Fruit fly (Drosophila melanogaster) whole organism, embryonic: ENCODE data around the gene CG6830.
A peak's percentile ranks its signal among the peaks of the same experiment; 100 is the strongest.

Experiments
- Awh ChIP-seq: fragments of 200-800 bp; sonication (Bioruptor generic); IDR thresholded peaks from 2 replicates; pipeline ENCODE4, ENCODE4 v1.3.6; 2022; ENCODE audit warnings: missing biosample characterization, missing genetic modification characterization
- B-H2 ChIP-seq: fragments of 200-800 bp; sonication (Bioruptor generic); optimal IDR thresholded peaks from 2 replicates; lab custom pipeline; 2018; ENCODE audit warnings: missing biosample characterization, mild to moderate bottlenecking, missing genetic modification characterization
- BtbVII ChIP-seq: fragments of 200-800 bp; sonication (Bioruptor generic); optimal IDR thresholded peaks from 3 replicates; lab custom pipeline; 2017; ENCODE audit warnings: missing biosample characterization, mild to moderate bottlenecking, missing genetic modification characterization
- CG10654 ChIP-seq: fragments of 200-800 bp; sonication (Bioruptor generic); optimal IDR thresholded peaks from 2 replicates; lab custom pipeline; 2016; ENCODE audit warnings: missing biosample characterization, missing genetic modification characterization
- CG11456 ChIP-seq: fragments of 200-800 bp; sonication (Bioruptor generic); IDR thresholded peaks from 3 replicates; pipeline ENCODE4 v1.3.6; 2022; ENCODE audit warnings: missing biosample characterization, missing genetic modification characterization
- CG11723 ChIP-seq: fragments of 200-800 bp; sonication (Bioruptor generic); optimal IDR thresholded peaks from 2 replicates; lab custom pipeline; 2017; ENCODE audit warnings: missing biosample characterization, mild to moderate bottlenecking, missing genetic modification characterization
- CG12071 ChIP-seq: fragments of 200-800 bp; sonication (Bioruptor generic); optimal IDR thresholded peaks from 3 replicates; lab custom pipeline; 2018; ENCODE audit warnings: missing biosample characterization, mild to moderate bottlenecking, missing genetic modification characterization
- CG12236 ChIP-seq: fragments of 200-800 bp; sonication (Bioruptor generic); optimal IDR thresholded peaks from 2 replicates; lab custom pipeline; 2016; ENCODE audit warnings: missing biosample characterization, missing genetic modification characterization
- CG12659 ChIP-seq: fragments of 200-800 bp; sonication (Bioruptor generic); optimal IDR thresholded peaks from 3 replicates; lab custom pipeline; 2017; ENCODE audit warnings: mild to moderate bottlenecking, missing biosample characterization, missing genetic modification reagents, missing genetic modification characterization
- CG12744 ChIP-seq: fragments of 200-800 bp; sonication (Bioruptor generic); optimal IDR thresholded peaks from 2 replicates; lab custom pipeline; 2016; ENCODE audit warnings: missing biosample characterization, missing genetic modification characterization
- CG13775 ChIP-seq: fragments of 200-800 bp; sonication (Bioruptor generic); optimal IDR thresholded peaks from 3 replicates; lab custom pipeline; 2017; ENCODE audit warnings: missing biosample characterization, mild to moderate bottlenecking, missing genetic modification characterization
- CG15601 ChIP-seq: fragments of 200-800 bp; sonication (Bioruptor generic); optimal IDR thresholded peaks from 3 replicates; lab custom pipeline; 2019; ENCODE audit warnings: missing biosample characterization, mild to moderate bottlenecking, missing genetic modification characterization, moderate library complexity
- CG1603 ChIP-seq: fragments of 200-800 bp; sonication (Bioruptor generic); optimal IDR thresholded peaks from 2 replicates; lab custom pipeline; 2019; ENCODE audit warnings: missing biosample characterization, mild to moderate bottlenecking, missing genetic modification characterization, moderate library complexity
- CG16863 ChIP-seq: fragments of 200-800 bp; sonication (Bioruptor generic); optimal IDR thresholded peaks from 3 replicates; lab custom pipeline; 2016; ENCODE audit warnings: missing biosample characterization, missing genetic modification characterization
- CG17568 ChIP-seq: fragments of 200-800 bp; sonication (Bioruptor generic); optimal IDR thresholded peaks from 2 replicates; lab custom pipeline; 2018; ENCODE audit warnings: missing biosample characterization, mild to moderate bottlenecking, missing genetic modification characterization, moderate library complexity
- CG3407 ChIP-seq: fragments of 200-800 bp; sonication (Bioruptor generic); optimal IDR thresholded peaks from 2 replicates; lab custom pipeline; 2018; ENCODE audit warnings: missing biosample characterization, mild to moderate bottlenecking, missing genetic modification characterization
- CG4424 ChIP-seq: fragments of 200-800 bp; sonication (Bioruptor generic); optimal IDR thresholded peaks from 3 replicates; lab custom pipeline; 2016; ENCODE audit warnings: missing biosample characterization, missing genetic modification characterization
- CG4730 ChIP-seq: fragments of 200-800 bp; sonication (Bioruptor generic); IDR thresholded peaks from 2 replicates; pipeline ENCODE4 v1.3.6; 2022; ENCODE audit warnings: missing biosample characterization, missing genetic modification characterization
- CG4820 ChIP-seq: fragments of 200-800 bp; sonication (Bioruptor generic); optimal IDR thresholded peaks from 3 replicates; lab custom pipeline; 2016; ENCODE audit warnings: missing biosample characterization, missing genetic modification characterization
- CG6654 ChIP-seq: fragments of 200-800 bp; sonication (Bioruptor generic); optimal IDR thresholded peaks from 2 replicates; lab custom pipeline; 2017; ENCODE audit warnings: missing biosample characterization, mild to moderate bottlenecking, missing genetic modification characterization
- CG7786 ChIP-seq: fragments of 200-800 bp; sonication (Bioruptor generic); optimal IDR thresholded peaks from 2 replicates; lab custom pipeline; 2016; ENCODE audit warnings: missing biosample characterization, missing genetic modification characterization
- CG8089 ChIP-seq: fragments of 200-800 bp; sonication (Bioruptor generic); optimal IDR thresholded peaks from 3 replicates; lab custom pipeline; 2016; ENCODE audit warnings: missing biosample characterization, missing genetic modification characterization
- CTCF ChIP-seq: fragments of 200-800 bp; sonication (Bioruptor generic); optimal IDR thresholded peaks from 2 replicates; lab custom pipeline; 2017; ENCODE audit warnings: missing biosample characterization, mild to moderate bottlenecking, missing genetic modification characterization, moderate library complexity
- CoRest ChIP-seq: fragments of 200-800 bp; sonication (Bioruptor generic); optimal IDR thresholded peaks from 3 replicates; lab custom pipeline; 2018; ENCODE audit warnings: missing biosample characterization, mild to moderate bottlenecking, missing genetic modification characterization, moderate library complexity
- Gsc ChIP-seq: fragments of 200-800 bp; sonication (Bioruptor generic); IDR thresholded peaks from 2 replicates; pipeline ENCODE4 v1.3.6; 2022; ENCODE audit warnings: missing biosample characterization, missing genetic modification characterization
- Hand ChIP-seq: fragments of 200-800 bp; sonication (Bioruptor generic); optimal IDR thresholded peaks from 2 replicates; lab custom pipeline; 2017; ENCODE audit warnings: mild to moderate bottlenecking, missing biosample characterization, missing genetic modification reagents, missing genetic modification characterization
- Hr78 ChIP-seq, 2 experiments: fragments of 200-800 bp in 1 of 2; fragments of >200 bp in 1 of 2; sonication (Bioruptor generic) in 1 of 2; optimal IDR thresholded peaks; 2 replicates each; lab custom pipeline; 2017 to 2019; ENCODE audit warnings: missing biosample characterization in 2 of 2, missing genetic modification characterization in 2 of 2, mild to moderate bottlenecking in 1 of 2, moderate library complexity in 1 of 2
- Kr ChIP-seq: fragments of 200-800 bp; sonication (Bioruptor generic); optimal IDR thresholded peaks from 2 replicates; lab custom pipeline; 2017; ENCODE audit warnings: missing biosample characterization, mild to moderate bottlenecking, missing genetic modification characterization
- NK7.1 ChIP-seq: fragments of 200-800 bp; sonication (Bioruptor generic); optimal IDR thresholded peaks from 3 replicates; lab custom pipeline; 2016; ENCODE audit warnings: missing biosample characterization, missing genetic modification characterization
- Neu2 ChIP-seq: fragments of 200-800 bp; sonication (Bioruptor generic); optimal IDR thresholded peaks from 3 replicates; lab custom pipeline; 2016; ENCODE audit warnings: missing biosample characterization, missing genetic modification characterization, borderline replicate concordance
- Nf-YC ChIP-seq: fragments of 200-800 bp; optimal IDR thresholded peaks from 3 replicates; lab custom pipeline; 2019; ENCODE audit warnings: missing biosample characterization, mild to moderate bottlenecking, missing genetic modification characterization, moderate library complexity
- Sin3A ChIP-seq: fragments of >200 bp; optimal IDR thresholded peaks from 2 replicates; lab custom pipeline; 2018
- TFAM ChIP-seq: fragments of 200-800 bp; sonication (Bioruptor generic); optimal IDR thresholded peaks from 2 replicates; lab custom pipeline; 2017; ENCODE audit warnings: missing biosample characterization, missing genetic modification characterization, inconsistent platforms
- ab ChIP-seq: fragments of 200-800 bp; sonication (Bioruptor generic); optimal IDR thresholded peaks from 2 replicates; lab custom pipeline; 2016; ENCODE audit warnings: missing biosample characterization, missing genetic modification characterization
- az2 ChIP-seq: fragments of 200-800 bp; sonication (Bioruptor generic); optimal IDR thresholded peaks from 3 replicates; lab custom pipeline; 2016; ENCODE audit warnings: missing biosample characterization, missing genetic modification characterization
- dimm ChIP-seq: fragments of 200-800 bp; sonication (Bioruptor generic); IDR thresholded peaks from 2 replicates; pipeline ENCODE4 v1.3.6; 2022; ENCODE audit warnings: missing biosample characterization, missing genetic modification characterization
- eve ChIP-seq, 2 experiments: fragments of >200 bp; optimal IDR thresholded peaks; 2 replicates each; lab custom pipeline; 2017; ENCODE audit warnings: missing biosample characterization in 2 of 2, missing genetic modification characterization in 2 of 2
- exex ChIP-seq: fragments of 200-800 bp; sonication (Bioruptor generic); optimal IDR thresholded peaks from 4 replicates; lab custom pipeline; 2018; ENCODE audit warnings: missing biosample characterization, mild to moderate bottlenecking, missing genetic modification characterization, moderate library complexity
- ftz-f1 ChIP-seq: fragments of 200-800 bp; sonication (Bioruptor generic); optimal IDR thresholded peaks from 2 replicates; lab custom pipeline; 2016; ENCODE audit warnings: missing biosample characterization, missing genetic modification characterization
- gem ChIP-seq: fragments of 200-800 bp; sonication (Bioruptor generic); optimal IDR thresholded peaks from 2 replicates; lab custom pipeline; 2019; ENCODE audit warnings: missing biosample characterization, mild to moderate bottlenecking, missing genetic modification characterization, moderate library complexity
- gfzf ChIP-seq: fragments of 200-800 bp; sonication (Bioruptor generic); optimal IDR thresholded peaks from 2 replicates; lab custom pipeline; 2016; ENCODE audit warnings: missing biosample characterization, mild to moderate bottlenecking, missing genetic modification characterization, moderate library complexity
- grn ChIP-seq: fragments of 200-800 bp; sonication (Bioruptor generic); optimal IDR thresholded peaks from 3 replicates; lab custom pipeline; 2017; ENCODE audit warnings: missing biosample characterization, missing genetic modification characterization
- mirr ChIP-seq: fragments of 200-800 bp; sonication (Bioruptor generic); optimal IDR thresholded peaks from 3 replicates; lab custom pipeline; 2018; ENCODE audit warnings: missing biosample characterization, mild to moderate bottlenecking, missing genetic modification characterization
- mld ChIP-seq: fragments of 200-800 bp; sonication (Bioruptor generic); IDR thresholded peaks from 3 replicates; pipeline ENCODE4 v1.3.6; 2022; ENCODE audit warnings: missing biosample characterization, missing genetic modification characterization; ENCODE audit not compliant: partially characterized antibody
- nerfin-1 ChIP-seq: fragments of 200-800 bp; sonication (Bioruptor generic); optimal IDR thresholded peaks from 3 replicates; lab custom pipeline; 2019; ENCODE audit warnings: missing biosample characterization, mild to moderate bottlenecking, missing genetic modification characterization, moderate library complexity
- odd ChIP-seq: fragments of 200-800 bp; sonication (Bioruptor generic); optimal IDR thresholded peaks from 2 replicates; lab custom pipeline; 2017; ENCODE audit warnings: missing biosample characterization, mild to moderate bottlenecking, missing genetic modification characterization
- p53 ChIP-seq: fragments of 200-800 bp; sonication (Bioruptor generic); optimal IDR thresholded peaks from 2 replicates; lab custom pipeline; 2016; ENCODE audit warnings: missing biosample characterization, missing genetic modification characterization
- sd ChIP-seq: fragments of 200-800 bp; sonication (Bioruptor generic); optimal IDR thresholded peaks from 3 replicates; lab custom pipeline; 2018; ENCODE audit warnings: missing biosample characterization, mild to moderate bottlenecking, missing genetic modification characterization, moderate library complexity
- slp2 ChIP-seq: fragments of 200-800 bp; sonication (Bioruptor generic); optimal IDR thresholded peaks from 2 replicates; lab custom pipeline; 2016; ENCODE audit warnings: missing biosample characterization, missing genetic modification characterization
- sqz ChIP-seq: fragments of 200-800 bp; sonication (Bioruptor generic); optimal IDR thresholded peaks from 3 replicates; lab custom pipeline; 2018; ENCODE audit warnings: missing biosample characterization, mild to moderate bottlenecking, missing genetic modification characterization
- sug ChIP-seq: fragments of 200-800 bp; optimal IDR thresholded peaks from 2 replicates; lab custom pipeline; 2019; ENCODE audit warnings: missing biosample characterization, mild to moderate bottlenecking, missing genetic modification characterization, moderate library complexity
- unpg ChIP-seq: fragments of 200-800 bp; sonication (Bioruptor generic); optimal IDR thresholded peaks from 3 replicates; lab custom pipeline; 2018; ENCODE audit warnings: missing biosample characterization, mild to moderate bottlenecking, missing genetic modification characterization, moderate library complexity

CG6830 gene

dm6 chr3R:11688055-11688454 lies 3.9 kb upstream of the CG6830 start, which contains the start of gene CG6834 (continued):
- no peak for TF ChIP-seq Hr78 (GFP tag; optimal IDR thresholded peaks at IDR 0.05; lab: Kevin White, UChicago)
- TF ChIP-seq dimm (GFP tag; lab: Robert Waterston, UW): no peak
- peak; percentile 78 for TF ChIP-seq grn (GFP tag; lab: Kevin White, UChicago)
- peak; percentile 12 for TF ChIP-seq CG12071 (GFP tag; lab: Kevin White, UChicago)
- peak; percentile 34 for TF ChIP-seq Nf-YC (tag; lab: Kevin White, UChicago)
- TF ChIP-seq az2 (GFP tag; lab: Kevin White, UChicago): no peak
- TF ChIP-seq CG4424: no peak
- TF ChIP-seq Gsc: no peak
- TF ChIP-seq exex: peak; percentile 85
- peak; percentile 15 for TF ChIP-seq CG11723 (GFP tag; lab: Kevin White, UChicago)
- TF ChIP-seq CG17568: peak; percentile 12
- TF ChIP-seq sd (tag; lab: Kevin White, UChicago): peak; percentile 38
- TF ChIP-seq unpg (GFP tag; lab: Kevin White, UChicago): peak; percentile 20
- no peak for TF ChIP-seq TFAM (GFP tag; lab: Kevin White, UChicago)
- TF ChIP-seq eve (GFP tag; optimal IDR thresholded peaks at IDR 0.05; lab: Kevin White, UChicago): peak in 1 of 2 experiments; percentile 45
- no peak for TF ChIP-seq CG13775
- peak; percentile 20 for TF ChIP-seq B-H2 (GFP tag; lab: Kevin White, UChicago)
- no peak for TF ChIP-seq CG12744 (GFP tag; lab: Kevin White, UChicago)
- peak; percentile 47 for TF ChIP-seq BtbVII
- no peak for TF ChIP-seq Hand
- TF ChIP-seq CG6654: no peak
- TF ChIP-seq Kr (GFP tag; lab: Kevin White, UChicago): no peak
- peak; percentile 76 for TF ChIP-seq mirr
- no peak for TF ChIP-seq CG4730 (GFP tag; lab: Robert Waterston, UW)
- no peak for TF ChIP-seq Sin3A (lab: Kevin White, UChicago)
- TF ChIP-seq CG1603 (tag; lab: Kevin White, UChicago): peak; percentile 15
- TF ChIP-seq mld (GFP tag; lab: Robert Waterston, UW): no peak
- no peak for TF ChIP-seq p53
- no peak for TF ChIP-seq slp2 (GFP tag; lab: Kevin White, UChicago)
- TF ChIP-seq gem (tag; lab: Kevin White, UChicago): no peak
- no peak for TF ChIP-seq ab (GFP tag; lab: Kevin White, UChicago)
- no peak for TF ChIP-seq ftz-f1
- no peak for TF ChIP-seq Neu2
- peak; percentile 96 for TF ChIP-seq sug (tag; lab: Kevin White, UChicago)
- TF ChIP-seq sqz: no peak
- TF ChIP-seq CG12659 (GFP tag; lab: Kevin White, UChicago): no peak
- no peak for TF ChIP-seq CG8089 (GFP tag; lab: Kevin White, UChicago)
- peak; percentile 54 for TF ChIP-seq odd
- no peak for TF ChIP-seq Awh (GFP tag; lab: Robert Waterston, UW)
- TF ChIP-seq CG10654 (GFP tag; lab: Kevin White, UChicago): no peak
- TF ChIP-seq CG11456 (GFP tag; lab: Robert Waterston, UW): no peak
- TF ChIP-seq CTCF (GFP tag; lab: Kevin White, UChicago): no peak
- TF ChIP-seq NK7.1 (GFP tag; lab: Kevin White, UChicago): no peak
- TF ChIP-seq CG16863: no peak
- TF ChIP-seq CG7786: no peak
- no peak for TF ChIP-seq CG12236
- peak; percentile 59 for TF ChIP-seq CG15601 (tag; lab: Kevin White, UChicago)
- no peak for TF ChIP-seq gfzf (GFP tag; lab: Kevin White, UChicago)
- TF ChIP-seq CG3407 (GFP tag; lab: Kevin White, UChicago): no peak
- TF ChIP-seq CG4820 (GFP tag; lab: Kevin White, UChicago): no peak
- TF ChIP-seq nerfin-1 (tag; lab: Kevin White, UChicago): peak; percentile 40
- TF ChIP-seq CoRest (tag; lab: Kevin White, UChicago): no peak
